Worm (Caenorhabditis elegans): ENCODE results near the gene nhr-177.

ce11 chrV:1626720-1627119 is 16.7 kb downstream of the nhr-177 start, which contains the start of gene nhr-237:
- TF ChIP-seq ztf-7 (tag; optimal IDR thresholded peaks at IDR 0.05): no peak
- TF ChIP-seq unc-130 (GFP tag; optimal IDR thresholded peaks at IDR 0.05): no peak
- TF ChIP-seq lin-39 (tag; optimal IDR thresholded peaks at IDR 0.05): no peak
- no peak for TF ChIP-seq hmg-1.1 (GFP tag; IDR thresholded peaks at IDR 0.05)
- TF ChIP-seq daf-12 (tag; optimal IDR thresholded peaks at IDR 0.05): no peak
- TF ChIP-seq ctbp-1 (GFP tag; IDR thresholded peaks at IDR 0.05): no peak
- no peak for TF ChIP-seq ceh-20 (GFP tag; IDR thresholded peaks at IDR 0.05)
- TF ChIP-seq lir-3 (tag; optimal IDR thresholded peaks at IDR 0.05): no peak
- TF ChIP-seq skn-1 (tag; optimal IDR thresholded peaks at IDR 0.05): no peak
- TF ChIP-seq nhr-11 (tag; optimal IDR thresholded peaks at IDR 0.05): no peak

Data from whole organism, L4 larva.